Fruit fly (Drosophila melanogaster) whole organism, embryonic: ENCODE results near the gene Txl.

Experiments
- ATbp ChIP-seq: fragments of 200-800 bp; sonication (Bioruptor generic); optimal IDR thresholded peaks from 2 replicates; lab custom pipeline; 2017; ENCODE audit warnings: missing biosample characterization, mild to moderate bottlenecking, missing genetic modification characterization, missing genetic modification reagents
- Abd-B ChIP-seq: fragments of 200-800 bp; sonication (Bioruptor generic); optimal IDR thresholded peaks from 2 replicates; lab custom pipeline; 2018; ENCODE audit warnings: missing biosample characterization, mild to moderate bottlenecking, missing genetic modification characterization, moderate library complexity
- Adf1 ChIP-seq: fragments of 200-800 bp; sonication (Bioruptor generic); IDR thresholded peaks from 2 replicates; pipeline ENCODE4 v1.3.6; 2022; ENCODE audit warnings: missing biosample characterization, missing genetic modification characterization
- Atf3 ChIP-seq: fragments of 200-800 bp; sonication (Bioruptor generic); optimal IDR thresholded peaks from 3 replicates; lab custom pipeline; 2016; ENCODE audit warnings: missing biosample characterization, missing genetic modification characterization
- C15 ChIP-seq: fragments of 200-800 bp; sonication (Bioruptor generic); IDR thresholded peaks from 3 replicates; pipeline ENCODE4 v1.3.6; 2022; ENCODE audit warnings: missing biosample characterization, missing genetic modification characterization
- CG10267 ChIP-seq: fragments of 200-800 bp; sonication (Bioruptor generic); optimal IDR thresholded peaks from 2 replicates; lab custom pipeline; 2018; ENCODE audit warnings: missing biosample characterization, mild to moderate bottlenecking, missing genetic modification characterization, moderate library complexity
- CG10274 ChIP-seq: fragments of 200-800 bp; sonication (Bioruptor generic); optimal IDR thresholded peaks from 3 replicates; lab custom pipeline; 2017; ENCODE audit warnings: missing biosample characterization, mild to moderate bottlenecking, missing genetic modification characterization
- CG10321 ChIP-seq: fragments of 200-800 bp; sonication (Bioruptor generic); IDR thresholded peaks from 2 replicates; pipeline ENCODE4 v1.3.6; 2022; ENCODE audit warnings: missing biosample characterization, missing genetic modification characterization
- CG11093 ChIP-seq: fragments of 200-800 bp; sonication (Bioruptor generic); IDR thresholded peaks from 3 replicates; pipeline ENCODE4 v1.3.6; 2022; ENCODE audit warnings: missing biosample characterization, missing genetic modification characterization
- CG12104 ChIP-seq: fragments of 200-800 bp; sonication (Bioruptor generic); optimal IDR thresholded peaks from 3 replicates; lab custom pipeline; 2016; ENCODE audit warnings: missing biosample characterization, missing genetic modification characterization
- CG12299 ChIP-seq: fragments of 200-800 bp; sonication (Bioruptor generic); optimal IDR thresholded peaks from 2 replicates; lab custom pipeline; 2018; ENCODE audit warnings: missing biosample characterization, mild to moderate bottlenecking, missing genetic modification characterization
- CG1233 ChIP-seq: fragments of 200-800 bp; sonication (Bioruptor generic); optimal IDR thresholded peaks from 4 replicates; lab custom pipeline; 2018; ENCODE audit warnings: missing biosample characterization, mild to moderate bottlenecking, missing genetic modification characterization
- CG12391 ChIP-seq: fragments of 200-800 bp; sonication (Bioruptor generic); optimal IDR thresholded peaks from 3 replicates; lab custom pipeline; 2018; ENCODE audit warnings: missing biosample characterization, mild to moderate bottlenecking, missing genetic modification characterization, moderate library complexity
- CG12769 ChIP-seq: fragments of 200-800 bp; sonication (Bioruptor generic); optimal IDR thresholded peaks from 2 replicates; lab custom pipeline; 2019; ENCODE audit warnings: missing biosample characterization, mild to moderate bottlenecking, missing genetic modification characterization, moderate library complexity
- CG13123 ChIP-seq: fragments of 200-800 bp; sonication (Bioruptor generic); optimal IDR thresholded peaks from 2 replicates; lab custom pipeline; 2016; ENCODE audit warnings: missing biosample characterization, missing genetic modification characterization
- CG14014 ChIP-seq: fragments of 200-800 bp; sonication (Bioruptor generic); IDR thresholded peaks from 2 replicates; pipeline ENCODE4 v1.3.6; 2022; ENCODE audit warnings: missing biosample characterization, missing genetic modification characterization
- CG14441 ChIP-seq: fragments of 200-800 bp; sonication (Bioruptor generic); IDR thresholded peaks from 2 replicates; pipeline ENCODE4 v1.3.6; 2022; ENCODE audit warnings: missing biosample characterization, missing genetic modification characterization
- CG15269 ChIP-seq: fragments of 200-800 bp; sonication (Bioruptor generic); optimal IDR thresholded peaks from 2 replicates; lab custom pipeline; 2018; ENCODE audit warnings: missing biosample characterization, mild to moderate bottlenecking, missing genetic modification characterization, moderate library complexity
- CG16779 ChIP-seq: fragments of 200-800 bp; sonication (Bioruptor generic); IDR thresholded peaks from 2 replicates; pipeline ENCODE4 v1.3.6; 2022; ENCODE audit warnings: missing biosample characterization, missing genetic modification characterization
- CG17612 ChIP-seq: fragments of 200-800 bp; sonication (Bioruptor generic); IDR thresholded peaks from 2 replicates; pipeline ENCODE4 v1.3.6; 2022; ENCODE audit warnings: missing biosample characterization, missing genetic modification characterization
- CG18764 ChIP-seq: fragments of 200-800 bp; sonication (Bioruptor generic); optimal IDR thresholded peaks from 3 replicates; lab custom pipeline; 2016; ENCODE audit warnings: missing biosample characterization, missing genetic modification characterization
- CG2202 ChIP-seq: fragments of 200-800 bp; sonication (Bioruptor generic); optimal IDR thresholded peaks from 2 replicates; lab custom pipeline; 2018; ENCODE audit warnings: missing biosample characterization, mild to moderate bottlenecking, missing genetic modification characterization
- CG2712 ChIP-seq: fragments of 200-800 bp; optimal IDR thresholded peaks from 3 replicates; lab custom pipeline; 2019; ENCODE audit warnings: missing biosample characterization, mild to moderate bottlenecking, missing genetic modification characterization, moderate library complexity
- CG30431 ChIP-seq: fragments of 200-800 bp; sonication (Bioruptor generic); optimal IDR thresholded peaks from 2 replicates; lab custom pipeline; 2017; ENCODE audit warnings: missing biosample characterization, missing genetic modification characterization
- CG3163 ChIP-seq: fragments of 200-800 bp; sonication (Bioruptor generic); optimal IDR thresholded peaks from 3 replicates; lab custom pipeline; 2016; ENCODE audit warnings: missing biosample characterization, missing genetic modification characterization
- CG34422 ChIP-seq: fragments of 200-800 bp; sonication (Bioruptor generic); IDR thresholded peaks from 3 replicates; pipeline ENCODE4 v1.3.6; 2022; ENCODE audit warnings: missing biosample characterization, missing genetic modification characterization
- CG4820 ChIP-seq: fragments of 200-800 bp; sonication (Bioruptor generic); optimal IDR thresholded peaks from 3 replicates; lab custom pipeline; 2016; ENCODE audit warnings: missing biosample characterization, missing genetic modification characterization
- CG6175 ChIP-seq: fragments of 200-800 bp; sonication (Bioruptor generic); IDR thresholded peaks from 3 replicates; pipeline ENCODE4 v1.3.6; 2022; ENCODE audit warnings: missing biosample characterization, missing genetic modification characterization
- CG8924 ChIP-seq: fragments of 200-800 bp; optimal IDR thresholded peaks from 3 replicates; lab custom pipeline; 2019; ENCODE audit warnings: missing biosample characterization, mild to moderate bottlenecking, missing genetic modification characterization, moderate library complexity
- CG9727 ChIP-seq: fragments of 200-800 bp; sonication (Bioruptor generic); optimal IDR thresholded peaks from 3 replicates; lab custom pipeline; 2017; ENCODE audit warnings: missing biosample characterization, mild to moderate bottlenecking, missing genetic modification characterization
- Camta ChIP-seq: fragments of 200-800 bp; sonication (Bioruptor generic); optimal IDR thresholded peaks from 2 replicates; lab custom pipeline; 2016; ENCODE audit warnings: missing biosample characterization, missing genetic modification characterization
- Chrac-16 ChIP-seq: fragments of 200-800 bp; sonication (Bioruptor generic); optimal IDR thresholded peaks from 3 replicates; lab custom pipeline; 2016; ENCODE audit warnings: missing biosample characterization, missing genetic modification characterization
- CoRest ChIP-seq: fragments of 200-800 bp; sonication (Bioruptor generic); optimal IDR thresholded peaks from 3 replicates; lab custom pipeline; 2018; ENCODE audit warnings: missing biosample characterization, mild to moderate bottlenecking, missing genetic modification characterization, moderate library complexity
- Gug ChIP-seq: fragments of 200-800 bp; sonication (Bioruptor generic); IDR thresholded peaks from 4 replicates; pipeline ENCODE4 v1.3.6; 2022; ENCODE audit warnings: missing biosample characterization, missing genetic modification characterization
- Hr3 ChIP-seq: fragments of 200-800 bp; sonication (Bioruptor generic); optimal IDR thresholded peaks from 3 replicates; lab custom pipeline; 2016; ENCODE audit warnings: missing biosample characterization, missing genetic modification characterization
- Nf-YC ChIP-seq: fragments of 200-800 bp; optimal IDR thresholded peaks from 3 replicates; lab custom pipeline; 2019; ENCODE audit warnings: missing biosample characterization, mild to moderate bottlenecking, missing genetic modification characterization, moderate library complexity
- Sry-β ChIP-seq: fragments of 200-800 bp; sonication (Bioruptor generic); optimal IDR thresholded peaks from 2 replicates; lab custom pipeline; 2018; ENCODE audit warnings: missing biosample characterization, mild to moderate bottlenecking, missing genetic modification characterization, moderate library complexity
- Sry-δ ChIP-seq: fragments of 200-800 bp; sonication (Bioruptor generic); optimal IDR thresholded peaks from 2 replicates; lab custom pipeline; 2016; ENCODE audit warnings: missing biosample characterization, missing genetic modification characterization
- Xbp1 ChIP-seq: fragments of 200-800 bp; sonication (Bioruptor generic); optimal IDR thresholded peaks from 3 replicates; lab custom pipeline; 2016; ENCODE audit warnings: missing biosample characterization, mild to moderate bottlenecking, missing genetic modification characterization
- aop ChIP-seq: fragments of 200-800 bp; sonication (Bioruptor generic); IDR thresholded peaks from 2 replicates; pipeline ENCODE4 v1.3.6; 2022; ENCODE audit warnings: missing biosample characterization, missing genetic modification characterization
- cg ChIP-seq: fragments of 200-800 bp; sonication (Bioruptor generic); optimal IDR thresholded peaks from 3 replicates; lab custom pipeline; 2019; ENCODE audit warnings: missing biosample characterization, mild to moderate bottlenecking, missing genetic modification characterization, moderate library complexity
- crol ChIP-seq: fragments of 200-800 bp; sonication (Bioruptor generic); IDR thresholded peaks from 2 replicates; pipeline ENCODE4 v1.3.6; 2022; ENCODE audit warnings: missing biosample characterization, missing genetic modification characterization
- dimm ChIP-seq: fragments of 200-800 bp; sonication (Bioruptor generic); IDR thresholded peaks from 2 replicates; pipeline ENCODE4 v1.3.6; 2022; ENCODE audit warnings: missing biosample characterization, missing genetic modification characterization
- dpn ChIP-seq, 2 experiments: fragments of 200-800 bp; sonication (Bioruptor generic); optimal IDR thresholded peaks; 3 replicates each; lab custom pipeline; 2016; ENCODE audit warnings: missing biosample characterization in 2 of 2, missing genetic modification characterization in 2 of 2
- en ChIP-seq: fragments of 200-800 bp; sonication (Bioruptor generic); optimal IDR thresholded peaks from 2 replicates; lab custom pipeline; 2016; ENCODE audit warnings: missing biosample characterization, missing genetic modification characterization
- gfzf ChIP-seq: fragments of 200-800 bp; sonication (Bioruptor generic); optimal IDR thresholded peaks from 2 replicates; lab custom pipeline; 2016; ENCODE audit warnings: missing biosample characterization, mild to moderate bottlenecking, missing genetic modification characterization, moderate library complexity
- gsb ChIP-seq: fragments of 200-800 bp; sonication (Bioruptor generic); IDR thresholded peaks from 2 replicates; pipeline ENCODE4 v1.3.6; 2022; ENCODE audit warnings: missing biosample characterization, missing genetic modification characterization
- insv ChIP-seq, 2 experiments: fragments of 200-800 bp; sonication (Bioruptor generic); optimal IDR thresholded peaks; 3 replicates each; lab custom pipeline; 2016 to 2018; ENCODE audit warnings: missing biosample characterization in 2 of 2, missing genetic modification characterization in 2 of 2
- jing ChIP-seq: fragments of 200-800 bp; sonication (Bioruptor generic); optimal IDR thresholded peaks from 2 replicates; lab custom pipeline; 2018; ENCODE audit warnings: missing biosample characterization, mild to moderate bottlenecking, missing genetic modification characterization
- lmd ChIP-seq: fragments of 200-800 bp; sonication (Bioruptor generic); IDR thresholded peaks from 2 replicates; pipeline ENCODE4 v1.3.6; 2022; ENCODE audit warnings: missing biosample characterization, missing genetic modification characterization
- lola ChIP-seq, 3 experiments: fragments of >200 bp in 2 of 3; fragments of 200-800 bp in 1 of 3; sonication (Bioruptor generic) in 1 of 3; optimal IDR thresholded peaks; 2 replicates each; lab custom pipeline; 2017 to 2019; ENCODE audit warnings: missing biosample characterization in 3 of 3, missing genetic modification characterization in 3 of 3, mild to moderate bottlenecking in 1 of 3, moderate library complexity in 1 of 3
- oc ChIP-seq: fragments of 200-800 bp; sonication (Bioruptor generic); optimal IDR thresholded peaks from 2 replicates; lab custom pipeline; 2018; ENCODE audit warnings: missing biosample characterization, mild to moderate bottlenecking, missing genetic modification characterization, moderate library complexity
- yki ChIP-seq: fragments of >200 bp; optimal IDR thresholded peaks from 3 replicates; lab custom pipeline; 2018

The Txl gene

dm6 chr3L:5809201-5809584 is 43.5 kb downstream of the Txl start (continued):
- TF ChIP-seq aop (GFP tag; lab: Robert Waterston, UW), result no peak
- no peak for TF ChIP-seq gfzf (GFP tag; lab: Kevin White, UChicago)
- TF ChIP-seq CG1233, result peak; percentile 44
- no peak for TF ChIP-seq CG34422 (GFP tag; lab: Robert Waterston, UW)
- no peak for TF ChIP-seq jing (GFP tag; lab: Kevin White, UChicago)
- no peak for TF ChIP-seq Gug (GFP tag; lab: Robert Waterston, UW)
- peak; percentile 49 for TF ChIP-seq CG2712 (tag; lab: Kevin White, UChicago)
- TF ChIP-seq Sry-β (GFP tag; lab: Kevin White, UChicago), result no peak
- TF ChIP-seq Adf1, result no peak
- TF ChIP-seq CG15269, result peak; percentile 30
- no peak for TF ChIP-seq yki (lab: Kevin White, UChicago)
- 0 out of 2 replicates have a peak, but pooled peaks have one; percentile 11 for TF ChIP-seq lmd
- TF ChIP-seq CG14014, result no peak
- no peak for TF ChIP-seq CG16779 (GFP tag; lab: Robert Waterston, UW)
- peak; percentile 4 for TF ChIP-seq CG8924 (tag; lab: Kevin White, UChicago)
- TF ChIP-seq CG10321 (GFP tag; lab: Robert Waterston, UW), result no peak
- TF ChIP-seq ATbp (GFP tag; lab: Kevin White, UChicago), result no peak
- no peak for TF ChIP-seq CG10274 (GFP tag; lab: Kevin White, UChicago)
- TF ChIP-seq crol (GFP tag; lab: Robert Waterston, UW), result no peak
- no peak for TF ChIP-seq gsb (GFP tag; lab: Robert Waterston, UW)
- TF ChIP-seq CG9727 (GFP tag; lab: Kevin White, UChicago), result peak; percentile 39
- TF ChIP-seq CG17612 (GFP tag; lab: Robert Waterston, UW), result no peak
- no peak for TF ChIP-seq CG14441 (GFP tag; lab: Robert Waterston, UW)
- TF ChIP-seq CG12299, result no peak
- TF ChIP-seq dpn (GFP tag; optimal IDR thresholded peaks at IDR 0.05; lab: Kevin White, UChicago), result no peak
- no peak for TF ChIP-seq CG6175 (GFP tag; lab: Robert Waterston, UW)
- TF ChIP-seq Nf-YC (tag; lab: Kevin White, UChicago), result no peak
- no peak for TF ChIP-seq CG30431 (GFP tag; lab: Kevin White, UChicago)
- TF ChIP-seq dimm, result no peak
- no peak for TF ChIP-seq CG11093 (GFP tag; lab: Robert Waterston, UW)
- TF ChIP-seq CG12104 (GFP tag; lab: Kevin White, UChicago), result no peak
- peak; percentile 29 for TF ChIP-seq CG12391 (tag; lab: Kevin White, UChicago)
- TF ChIP-seq C15 (GFP tag; lab: Robert Waterston, UW), result no peak
- no peak for TF ChIP-seq Xbp1 (GFP tag; lab: Kevin White, UChicago)
- no peak for TF ChIP-seq oc
- TF ChIP-seq Atf3 (GFP tag; lab: Kevin White, UChicago), result no peak
- TF ChIP-seq CG4820 (GFP tag; lab: Kevin White, UChicago), result no peak
- TF ChIP-seq lola (GFP tag; optimal IDR thresholded peaks at IDR 0.05; lab: Kevin White, UChicago), result peak in 1 of 3 experiments; percentile 48
- TF ChIP-seq insv (GFP tag; optimal IDR thresholded peaks at IDR 0.05; lab: Kevin White, UChicago), result no peak
- TF ChIP-seq Abd-B (GFP tag; lab: Kevin White, UChicago), result no peak
- no peak for TF ChIP-seq Camta (GFP tag; lab: Kevin White, UChicago)
- no peak for TF ChIP-seq CG3163 (GFP tag; lab: Kevin White, UChicago)
- TF ChIP-seq Hr3 (GFP tag; lab: Kevin White, UChicago), result no peak
- TF ChIP-seq CG10267 (tag; lab: Kevin White, UChicago), result no peak
- no peak for TF ChIP-seq Sry-δ (GFP tag; lab: Kevin White, UChicago)
- TF ChIP-seq CG12769 (tag; lab: Kevin White, UChicago), result no peak
- TF ChIP-seq cg, result no peak
- TF ChIP-seq CG13123 (GFP tag; lab: Kevin White, UChicago), result no peak
- TF ChIP-seq CG2202 (tag; lab: Kevin White, UChicago), result no peak
- TF ChIP-seq Chrac-16, result no peak
- TF ChIP-seq CG18764, result no peak
- no peak for TF ChIP-seq en (GFP tag; lab: Kevin White, UChicago)
- peak; percentile 41 for TF ChIP-seq CoRest (tag; lab: Kevin White, UChicago)
